Worm (Caenorhabditis elegans): Measurements from ENCODE around the gene irld-63.

The irld-63 gene

ce11 chrII:2927533-2927932 lies 3.0 kb upstream of the irld-63 start, which contains the start of the genes ZK355.3 and ZK355.8:
Gene ZK355.3 (minus strand): TSS chrII:2927633.
Gene ZK355.8 (plus strand): TSS chrII:2927804.
- TF ChIP-seq aly-2 (tag; optimal IDR thresholded peaks at IDR 0.05) (no peak), Y55F3AM.14 (GFP tag; optimal IDR thresholded peaks at IDR 0.05) (no peak), nhr-77 (tag; optimal IDR thresholded peaks at IDR 0.05) (no peak), nhr-10 (tag; optimal IDR thresholded peaks at IDR 0.05) (no peak), nhr-6 (tag; optimal IDR thresholded peaks at IDR 0.05) (no peak), snpc-4 (tag; optimal IDR thresholded peaks at IDR 0.05) (no peak), lin-13 (GFP tag; optimal IDR thresholded peaks at IDR 0.05) (no peak), zag-1 (tag; optimal IDR thresholded peaks at IDR 0.05) (no peak), elt-3 (tag; optimal IDR thresholded peaks at IDR 0.05) (no peak), nhr-129 (tag; optimal IDR thresholded peaks at IDR 0.05) (no peak), ceh-16 (tag; optimal IDR thresholded peaks at IDR 0.05) (no peak), ceh-82 (tag; optimal IDR thresholded peaks at IDR 0.05) (no peak), C34F6.9 (tag; optimal IDR thresholded peaks at IDR 0.05) (no peak), nhr-21 (tag; optimal IDR thresholded peaks at IDR 0.05) (no peak)

ce11 chrII:2929846-2930245 lies 682 bp upstream of the irld-63 start:
- no peak for TF ChIP-seq ZK546.5 (tag; optimal IDR thresholded peaks at IDR 0.05)
- no peak for TF ChIP-seq ceh-16 (tag; optimal IDR thresholded peaks at IDR 0.05)

ce11 chrII:2931564-2931963 lies 1.0 kb downstream of the irld-63 start:
- no peak for TF ChIP-seq elt-3 (tag; optimal IDR thresholded peaks at IDR 0.05)

- TF ChIP-seq elt-3 (tag; optimal IDR thresholded peaks at IDR 0.05), result no peak
- TF ChIP-seq nhr-11 (tag; optimal IDR thresholded peaks at IDR 0.05), result no peak
- TF ChIP-seq unc-62 (GFP tag; optimal IDR thresholded peaks at IDR 0.05), result no peak
- TF ChIP-seq mdl-1 (tag; optimal IDR thresholded peaks at IDR 0.05), result no peak
- TF ChIP-seq nhr-23 (tag; optimal IDR thresholded peaks at IDR 0.05), result no peak
- TF ChIP-seq F13H6.1 (tag; optimal IDR thresholded peaks at IDR 0.05), result no peak
- no peak for TF ChIP-seq lin-11 (tag; optimal IDR thresholded peaks at IDR 0.05)
- TF ChIP-seq nhr-10 (tag; optimal IDR thresholded peaks at IDR 0.05), result no peak
- TF ChIP-seq ztf-1 (GFP tag; conservative IDR thresholded peaks at IDR 0.05), result no peak
- TF ChIP-seq lin-13 (GFP tag; optimal IDR thresholded peaks at IDR 0.05), result no peak
- no peak for TF ChIP-seq unc-39 (tag; optimal IDR thresholded peaks at IDR 0.05)
- no peak for TF ChIP-seq Y55F3AM.14 (GFP tag; optimal IDR thresholded peaks at IDR 0.05)
- TF ChIP-seq ceh-82 (tag; optimal IDR thresholded peaks at IDR 0.05), result no peak
- TF ChIP-seq sma-9 (GFP tag; optimal IDR thresholded peaks at IDR 0.05), result no peak
- no peak for TF ChIP-seq sma-9 (tag; optimal IDR thresholded peaks at IDR 0.05)
- TF ChIP-seq alr-1 (tag; optimal IDR thresholded peaks at IDR 0.05), result no peak
- TF ChIP-seq aly-2 (tag; optimal IDR thresholded peaks at IDR 0.05), result no peak
- TF ChIP-seq nhr-77 (tag; optimal IDR thresholded peaks at IDR 0.05), result no peak
- TF ChIP-seq mbf-1 (tag; optimal IDR thresholded peaks at IDR 0.05), result no peak
- no peak for TF ChIP-seq zag-1 (tag; optimal IDR thresholded peaks at IDR 0.05)
- TF ChIP-seq lin-39 (tag; optimal IDR thresholded peaks at IDR 0.05), result no peak
Observed at ce11 chrII:2934354-2934753, 3.8 kb downstream of the irld-63 start, which contains the start of gene irld-67. Gene irld-67 (minus strand): TSS chrII:2934454.

- TF ChIP-seq blmp-1 (tag; optimal IDR thresholded peaks at IDR 0.05; ENCODE audit: insufficient read depth) (no peak), dmd-4 (tag; optimal IDR thresholded peaks at IDR 0.05) (no peak), lin-39 (tag; optimal IDR thresholded peaks at IDR 0.05) (no peak), ceh-82 (tag; optimal IDR thresholded peaks at IDR 0.05) (no peak), nhr-25 (tag; optimal IDR thresholded peaks at IDR 0.05) (no peak), nhr-237 (tag; optimal IDR thresholded peaks at IDR 0.05) (no peak), nhr-12 (tag; optimal IDR thresholded peaks at IDR 0.05) (no peak), lsy-2 (tag; optimal IDR thresholded peaks at IDR 0.05) (no peak)
Observed at ce11 chrII:2937852-2938251, 7.3 kb downstream of the irld-63 start, which contains the start of gene irld-65. Gene irld-65 (minus strand): TSS chrII:2937952.

- TF ChIP-seq F13H6.1 (tag; optimal IDR thresholded peaks at IDR 0.05), result no peak
- no peak for TF ChIP-seq nhr-129 (tag; optimal IDR thresholded peaks at IDR 0.05)
- TF ChIP-seq zag-1 (tag; optimal IDR thresholded peaks at IDR 0.05), result no peak
- no peak for TF ChIP-seq lin-13 (GFP tag; optimal IDR thresholded peaks at IDR 0.05)
- no peak for TF ChIP-seq crh-2 (tag; optimal IDR thresholded peaks at IDR 0.05)
- no peak for TF ChIP-seq lin-11 (tag; optimal IDR thresholded peaks at IDR 0.05)
- TF ChIP-seq gmeb-1 (tag; optimal IDR thresholded peaks at IDR 0.05), result no peak
- no peak for TF ChIP-seq sma-9 (GFP tag; optimal IDR thresholded peaks at IDR 0.05)
- TF ChIP-seq sma-9 (tag; optimal IDR thresholded peaks at IDR 0.05), result no peak
- no peak for TF ChIP-seq elt-1 (tag; optimal IDR thresholded peaks at IDR 0.05)
- TF ChIP-seq ztf-11 (tag; optimal IDR thresholded peaks at IDR 0.05), result no peak
- no peak for TF ChIP-seq ztf-4 (tag; optimal IDR thresholded peaks at IDR 0.05)
- no peak for TF ChIP-seq aly-2 (tag; optimal IDR thresholded peaks at IDR 0.05)
- TF ChIP-seq unc-55 (GFP tag; optimal IDR thresholded peaks at IDR 0.05), result no peak
- TF ChIP-seq nhr-77 (tag; optimal IDR thresholded peaks at IDR 0.05), result no peak
Observed at ce11 chrII:2939681-2940080, 9.2 kb downstream of the irld-63 start.

Measured in whole organism, L2 larva.